Worm (Caenorhabditis elegans) whole organism, L4 larva: Measurements from ENCODE around the gene fbxc-36.
A peak's percentile ranks its signal among the peaks of the same experiment; 100 is the strongest.
"Not testable (repeated sequence)": the region's sequence is repeated elsewhere in the genome, so short reads cannot be mapped to it uniquely, and the experiment has no call there.

Experiments used
- D1046.2 ChIP-seq: fragments of 200-800 bp; sonication (Bioruptor generic); IDR thresholded peaks from 2 replicates; pipeline ENCODE4 v1.3.6; 2022; ENCODE audit warnings: missing genetic modification characterization, missing compliant biosample characterization
- F26F4.8 ChIP-seq: fragments of 200-800 bp; sonication (Bioruptor generic); conservative IDR thresholded peaks from 2 replicates; pipeline ENCODE4 v1.3.6; 2022; ENCODE audit warnings: missing genetic modification characterization, missing compliant biosample characterization
- F44E2.7 ChIP-seq: fragments of 200-800 bp; sonication (Bioruptor generic); IDR thresholded peaks from 2 replicates; pipeline ENCODE4 v2.1.2; 2022; ENCODE audit warnings: missing genetic modification characterization, missing compliant biosample characterization
- R02D3.7 ChIP-seq: fragments of 150-350 bp; sonication (generic microtip); optimal IDR thresholded peaks from 3 replicates; lab custom pipeline; 2014; ENCODE audit warnings: missing biosample characterization, missing genetic modification characterization
- Y48G9A.11 ChIP-seq: fragments of 200-800 bp; sonication (Bioruptor generic); IDR thresholded peaks from 2 replicates; pipeline ENCODE4 v1.3.6; 2022; ENCODE audit warnings: missing genetic modification reagents, missing genetic modification characterization, missing compliant biosample characterization
- ZK337.2 ChIP-seq: fragments of 200-800 bp; sonication (Bioruptor generic); IDR thresholded peaks from 2 replicates; pipeline ENCODE4 v1.3.6; 2022; ENCODE audit warnings: missing genetic modification reagents, missing genetic modification characterization, missing compliant biosample characterization
- aha-1 ChIP-seq: fragments of 150-350 bp; peaks from one replicate; lab custom pipeline; 2014; ENCODE audit warnings: missing biosample characterization, missing genetic modification characterization
- attf-4 ChIP-seq: sonication (generic microtip); optimal IDR thresholded peaks from 3 replicates; lab custom pipeline; 2017; ENCODE audit warnings: missing biosample characterization, missing genetic modification characterization
- ctbp-1 ChIP-seq: fragments of 200-800 bp; sonication (Bioruptor generic); IDR thresholded peaks from 2 replicates; pipeline ENCODE4 v1.3.6; 2022; ENCODE audit warnings: missing genetic modification reagents, missing genetic modification characterization, missing compliant biosample characterization
- dmd-6 ChIP-seq: fragments of 200-800 bp; sonication (Bioruptor generic); IDR thresholded peaks from 2 replicates; pipeline ENCODE4 v1.3.6; 2022; ENCODE audit warnings: missing genetic modification reagents, missing genetic modification characterization, missing compliant biosample characterization
- dmd-8 ChIP-seq: fragments of 200-800 bp; sonication (Bioruptor generic); IDR thresholded peaks from 2 replicates; pipeline ENCODE4 v1.3.6; 2022; ENCODE audit warnings: missing genetic modification characterization, missing compliant biosample characterization
- duxl-1 ChIP-seq: sonication (generic microtip); optimal IDR thresholded peaks from 2 replicates; lab custom pipeline; 2016; ENCODE audit warnings: mild to moderate bottlenecking, missing genetic modification characterization, moderate library complexity, missing compliant biosample characterization; ENCODE audit not compliant: poor library complexity
- egl-43 ChIP-seq: fragments of 200-800 bp; sonication (Bioruptor generic); IDR thresholded peaks from 2 replicates; pipeline ENCODE4 v1.3.6; 2022; ENCODE audit warnings: missing genetic modification reagents, missing genetic modification characterization, missing compliant biosample characterization
- hlh-11 ChIP-seq: fragments of 200-800 bp; sonication (Bioruptor generic); optimal IDR thresholded peaks from 2 replicates; lab custom pipeline; 2018; ENCODE audit warnings: mild to moderate bottlenecking, missing genetic modification characterization, missing compliant biosample characterization
- lim-7 ChIP-seq: fragments of 200-800 bp; sonication (Bioruptor generic); IDR thresholded peaks from 2 replicates; pipeline ENCODE4 v1.3.6; 2022; ENCODE audit warnings: missing genetic modification characterization, missing compliant biosample characterization
- lin-1 ChIP-seq: fragments of 200-800 bp; sonication (Bioruptor generic); IDR thresholded peaks from 2 replicates; pipeline ENCODE4 v1.3.6; 2022; ENCODE audit warnings: missing genetic modification reagents, missing genetic modification characterization, missing compliant biosample characterization
- lin-15B ChIP-seq: fragments of 150-350 bp; sonication (generic microtip); optimal IDR thresholded peaks from 3 replicates; lab custom pipeline; 2014; ENCODE audit warnings: missing biosample characterization, missing genetic modification characterization
- lin-29 ChIP-seq: fragments of 200-800 bp; sonication (Bioruptor generic); IDR thresholded peaks from 2 replicates; pipeline ENCODE4 v1.3.6; 2022; ENCODE audit warnings: missing genetic modification reagents, missing genetic modification characterization, missing compliant biosample characterization
- lsy-2 ChIP-seq, 2 experiments: fragments of 150-350 bp in 1 of 2; sonication (generic microtip) in 1 of 2; optimal IDR thresholded peaks; 2 replicates each; lab custom pipeline; 2014 to 2017; ENCODE audit warnings: missing biosample characterization in 2 of 2, missing genetic modification characterization in 2 of 2
- madf-5 ChIP-seq, 2 experiments: fragments of 200-800 bp; sonication (Bioruptor generic); IDR thresholded peaks; 2 replicates each; pipeline ENCODE4 v1.3.6; 2022; ENCODE audit warnings: missing compliant biosample characterization in 2 of 2, missing genetic modification characterization in 2 of 2
- madf-9 ChIP-seq: fragments of 200-800 bp; sonication (Bioruptor generic); conservative IDR thresholded peaks from 2 replicates; pipeline ENCODE4 v1.3.6; 2022; ENCODE audit warnings: missing genetic modification reagents, missing genetic modification characterization, missing compliant biosample characterization
- mdt-29 ChIP-seq: fragments of 200-800 bp; sonication (Bioruptor generic); IDR thresholded peaks from 2 replicates; pipeline ENCODE4 v1.3.6; 2022; ENCODE audit warnings: missing genetic modification reagents, missing genetic modification characterization, missing compliant biosample characterization
- mep-1 ChIP-seq: fragments of 150-350 bp; sonication (generic microtip); optimal IDR thresholded peaks from 3 replicates; lab custom pipeline; 2014; ENCODE audit warnings: missing biosample characterization, missing genetic modification characterization
- mes-2 ChIP-seq: sonication (generic microtip); optimal IDR thresholded peaks from 2 replicates; lab custom pipeline; 2016; ENCODE audit warnings: missing genotype, mild to moderate bottlenecking, missing genetic modification characterization, missing compliant biosample characterization; ENCODE audit not compliant: poor library complexity, severe bottlenecking
- nhr-41 ChIP-seq: fragments of 200-800 bp; sonication (Bioruptor generic); IDR thresholded peaks from 2 replicates; pipeline ENCODE4 v1.3.6; 2022; ENCODE audit warnings: missing genetic modification reagents, missing genetic modification characterization, missing compliant biosample characterization
- php-3 ChIP-seq: fragments of 200-800 bp; sonication (Bioruptor generic); IDR thresholded peaks from 2 replicates; pipeline ENCODE4 v1.3.6; 2022; ENCODE audit warnings: missing genetic modification reagents, missing genetic modification characterization, missing compliant biosample characterization
- set-16 ChIP-seq: fragments of 200-800 bp; sonication (Bioruptor generic); IDR thresholded peaks from 2 replicates; pipeline ENCODE4 v1.3.6; 2022; ENCODE audit warnings: missing genetic modification reagents, missing genetic modification characterization, missing compliant biosample characterization
- snpc-1.2 ChIP-seq: fragments of 200-800 bp; sonication (Bioruptor generic); IDR thresholded peaks from 2 replicates; pipeline ENCODE4 v1.3.6; 2022; ENCODE audit warnings: missing genetic modification reagents, missing genetic modification characterization, missing compliant biosample characterization
- tra-1 ChIP-seq: fragments of 200-800 bp; sonication (Bioruptor generic); IDR thresholded peaks from 2 replicates; pipeline ENCODE4 v1.3.6; 2022; ENCODE audit warnings: missing genetic modification reagents, missing genetic modification characterization, missing compliant biosample characterization
- unc-62 ChIP-seq, 3 experiments: fragments of 150-350 bp in 1 of 3; sonication (generic microtip); optimal IDR thresholded peaks in 2 of 3; peaks in 1 of 3; 1 replicate in 1 of 3; 2 replicates in 2 of 3; lab custom pipeline; 2014 to 2017; ENCODE audit warnings: missing biosample characterization in 3 of 3, missing genetic modification characterization in 3 of 3, missing genetic modification reagents in 3 of 3, missing genotype in 1 of 3
- vab-7 ChIP-seq: fragments of 200-800 bp; sonication (Bioruptor generic); IDR thresholded peaks from 2 replicates; pipeline ENCODE4 v1.3.6; 2022; ENCODE audit warnings: missing genetic modification reagents, missing genetic modification characterization, missing compliant biosample characterization
- zfp-3 ChIP-seq: fragments of 200-800 bp; sonication (Bioruptor generic); conservative IDR thresholded peaks from 2 replicates; pipeline ENCODE4 v1.3.6; 2022; ENCODE audit warnings: missing genetic modification reagents, missing genetic modification characterization, missing compliant biosample characterization

The fbxc-36 gene

ce11 chrII:973999-974398 is 33.2 kb downstream of the fbxc-36 start, which contains the start of gene fbxc-14:
TSS of gene fbxc-14 (plus strand) at chrII:974299.
- no peak for TF ChIP-seq zfp-3 (GFP tag; lab: Robert Waterston, UW)
- no peak for TF ChIP-seq lsy-2 (tag; optimal IDR thresholded peaks at IDR 0.05; lab: Kevin White, UChicago)
- TF ChIP-seq unc-62 (GFP tag; optimal IDR thresholded peaks at IDR 0.05 in 1 of 2; lab: Kevin White, UChicago): no peak
- TF ChIP-seq unc-62 (tag; optimal IDR thresholded peaks at IDR 0.05; lab: Kevin White, UChicago): no peak
- no peak for TF ChIP-seq attf-4
- TF ChIP-seq egl-43 (GFP tag; lab: Robert Waterston, UW): no peak
- TF ChIP-seq D1046.2: no peak
- TF ChIP-seq mdt-29 (GFP tag; lab: Robert Waterston, UW): no peak
- TF ChIP-seq lin-29: no peak
- TF ChIP-seq F44E2.7 (GFP tag; lab: Robert Waterston, UW): no peak
- TF ChIP-seq R02D3.7 (tag; lab: Kevin White, UChicago): no peak

DNA sequence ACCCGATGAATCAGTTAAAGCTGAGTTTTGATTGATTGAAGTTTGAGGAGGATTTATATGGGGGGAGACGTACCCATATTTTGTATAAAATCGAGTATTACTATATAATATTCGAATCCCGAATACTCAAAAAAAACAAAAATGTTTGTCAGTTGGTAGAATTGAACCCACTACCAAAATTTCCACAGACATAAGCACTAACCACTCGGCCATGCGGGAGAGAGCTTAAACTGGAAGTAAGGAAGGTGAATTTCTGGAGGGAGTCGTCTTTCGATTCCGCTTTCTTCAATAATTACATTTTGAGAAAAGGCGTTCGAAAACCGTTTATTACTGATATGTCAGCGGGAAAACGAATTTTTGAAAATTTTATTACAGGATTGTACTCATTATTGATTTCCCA is 36.3 kb downstream of the fbxc-36 start:
- TF ChIP-seq madf-9 (0 out of 2 replicates have a peak, but pooled peaks have one; percentile 22), egl-43 (GFP tag; lab: Robert Waterston, UW) (peak; percentile 74; the same call in 1 of the 2 replicates), D1046.2 (peak; percentile 80), madf-5 (GFP tag; IDR thresholded peaks at IDR 0.05; lab: Robert Waterston, UW) (0 out of 4 replicates have a peak, but pooled peaks of 1 of the 2 experiments have one; percentile 68), lin-1 (GFP tag; lab: Robert Waterston, UW) (peak; percentile 75; the same call in 1 of the 2 replicates), Y48G9A.11 (GFP tag; lab: Robert Waterston, UW) (0 out of 2 replicates have a peak, but pooled peaks have one; percentile 31), nhr-41 (GFP tag; lab: Robert Waterston, UW) (0 out of 2 replicates have a peak, but pooled peaks have one; percentile 29), F26F4.8 (GFP tag; lab: Robert Waterston, UW) (peak; percentile 68; the same call in 1 of the 2 replicates), vab-7 (peak; percentile 68), ctbp-1 (GFP tag; lab: Robert Waterston, UW) (peak; percentile 69), snpc-1.2 (GFP tag; lab: Robert Waterston, UW) (peak; percentile 64), dmd-6 (peak; percentile 39), tra-1 (GFP tag; lab: Robert Waterston, UW) (0 out of 2 replicates have a peak, but pooled peaks have one; percentile 18), ZK337.2 (0 out of 2 replicates have a peak, but pooled peaks have one; percentile 51), lim-7 (GFP tag; lab: Robert Waterston, UW) (peak; percentile 78), dmd-8 (GFP tag; lab: Robert Waterston, UW) (peak; percentile 66; the same call in 1 of the 2 replicates)

DNA sequence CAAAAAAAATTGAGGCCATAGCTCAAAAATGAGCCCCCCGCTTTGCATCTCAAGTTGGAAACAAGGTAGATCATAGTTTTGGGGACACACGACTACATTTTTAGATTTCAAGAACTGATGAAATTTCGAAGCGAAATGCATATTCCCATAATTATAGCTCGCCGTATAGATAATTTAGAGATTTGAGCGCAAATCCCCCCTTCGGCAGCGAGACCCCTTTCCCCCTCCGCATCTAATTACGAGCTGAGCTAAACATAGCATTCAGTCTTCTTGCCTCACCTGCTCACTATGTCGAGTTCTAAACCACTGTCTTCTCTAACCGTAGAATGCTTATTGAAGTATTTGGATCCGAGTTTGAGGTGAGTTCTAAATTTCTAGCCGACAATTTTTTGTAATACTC is 38.4 kb downstream of the fbxc-36 start, which contains the start of the genes fbxc-17 and fbxc-15:
fbxc-17 (minus strand) TSS at position 101 of the 400 bp plus-strand sequence.
fbxc-15 (plus strand) TSS at position 289 of the 400 bp plus-strand sequence.
- TF ChIP-seq php-3 (GFP tag; lab: Robert Waterston, UW) (no peak), mdt-29 (GFP tag; lab: Robert Waterston, UW) (no peak), mes-2 (tag; lab: Kevin White, UChicago) (no peak)
- TF ChIP-seq, all 104 proteins: peak for 0

DNA sequence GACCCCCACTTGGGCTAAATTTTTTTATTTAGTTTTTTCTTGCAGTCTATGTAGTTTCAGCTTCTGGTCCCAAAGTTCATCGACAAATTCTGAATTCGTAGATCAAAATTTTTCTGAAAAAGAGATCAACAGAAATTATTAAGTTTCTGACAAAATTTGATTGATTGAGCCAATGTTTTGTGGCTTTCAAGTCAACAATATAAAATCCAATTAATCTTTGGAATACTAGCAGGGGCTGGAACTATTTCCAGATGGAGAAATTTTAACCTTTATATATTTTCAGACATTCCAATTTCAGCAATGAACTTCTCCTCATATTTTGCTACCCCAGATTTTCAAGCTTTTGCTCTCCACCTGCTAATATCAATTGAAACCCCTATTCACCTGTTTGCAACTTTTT is 42.1 kb downstream of the fbxc-36 start, which contains the start of gene srh-274:
srh-274 (plus strand) TSS at position 301 of the 400 bp plus-strand sequence.
- TF ChIP-seq aha-1 (peak; percentile 45), attf-4 (no peak), mep-1 (tag; lab: Kevin White, UChicago) (no peak), duxl-1 (tag; lab: Kevin White, UChicago) (no peak)
- TF ChIP-seq, all 104 proteins: peak for 1

DNA sequence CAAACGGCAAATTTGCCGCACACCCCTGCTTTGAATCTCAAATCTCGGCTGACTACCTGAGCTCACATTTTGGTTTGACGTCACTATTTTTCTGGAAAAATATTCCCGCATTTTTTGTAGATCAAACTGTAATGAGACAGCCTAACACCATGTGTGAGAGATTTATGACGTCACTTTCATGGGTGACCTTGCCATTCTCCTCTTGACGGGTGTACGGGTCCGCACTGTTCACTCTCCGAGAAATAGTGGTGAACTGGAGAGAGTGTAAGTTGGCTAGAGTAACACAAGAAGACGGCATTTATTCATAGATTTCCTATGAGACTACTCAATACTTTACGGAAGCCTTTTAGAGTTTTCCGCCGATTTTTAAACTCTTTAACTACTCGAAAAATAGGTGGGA is 44.9 kb downstream of the fbxc-36 start, which contains the start of gene fbxc-40:
fbxc-40 (plus strand) TSS at position 301 of the 400 bp plus-strand sequence.
- TF ChIP-seq lin-15B (tag; lab: Kevin White, UChicago); hlh-11 (tag; lab: Kevin White, UChicago); set-16 (GFP tag; lab: Robert Waterston, UW): not testable (repeated sequence)
